Worm (Caenorhabditis elegans) whole organism, L2 larva: ENCODE results near the gene Y75B12B.3.
"Not testable (repeated sequence)": the region's sequence is repeated elsewhere in the genome, so short reads cannot be mapped to it uniquely, and the experiment has no call there.

Experiments
- F13H6.1 ChIP-seq: sonication (generic microtip); optimal IDR thresholded peaks from 2 replicates; lab custom pipeline; 2016; ENCODE audit warnings: missing genetic modification characterization, missing compliant biosample characterization
- R02D3.7 ChIP-seq: fragments of 150-350 bp; optimal IDR thresholded peaks from 2 replicates; lab custom pipeline; 2014; ENCODE audit warnings: missing biosample characterization, missing genetic modification characterization
- ama-1 ChIP-seq: fragments of 150-350 bp; optimal IDR thresholded peaks from 2 replicates; lab custom pipeline; 2018; ENCODE audit warnings: inconsistent platforms
- blmp-1 ChIP-seq: sonication (generic microtip); optimal IDR thresholded peaks from 2 replicates; lab custom pipeline; 2017; ENCODE audit warnings: missing genetic modification characterization, mild to moderate bottlenecking, missing compliant biosample characterization, antibody characterized with exemption, moderate library complexity; ENCODE audit not compliant: insufficient read depth
- ceh-16 ChIP-seq: fragments of 150-350 bp; optimal IDR thresholded peaks from 2 replicates; lab custom pipeline; 2014; ENCODE audit warnings: missing biosample characterization, missing genetic modification characterization
- ceh-82 ChIP-seq: fragments of 150-350 bp; optimal IDR thresholded peaks from 2 replicates; lab custom pipeline; 2014; ENCODE audit warnings: missing biosample characterization, missing genetic modification characterization
- crh-2 ChIP-seq: sonication (generic microtip); optimal IDR thresholded peaks from 2 replicates; lab custom pipeline; 2017; ENCODE audit warnings: missing biosample characterization, missing genetic modification characterization
- dmd-4 ChIP-seq: sonication (generic microtip); optimal IDR thresholded peaks from 2 replicates; lab custom pipeline; 2017; ENCODE audit warnings: missing biosample characterization, missing genetic modification characterization
- elt-1 ChIP-seq: fragments of 150-350 bp; optimal IDR thresholded peaks from 2 replicates; lab custom pipeline; 2014; ENCODE audit warnings: missing biosample characterization, missing genetic modification characterization
- elt-3 ChIP-seq: sonication (generic microtip); optimal IDR thresholded peaks from 2 replicates; lab custom pipeline; 2017; ENCODE audit warnings: missing biosample characterization, missing genetic modification characterization
- fos-1 ChIP-seq: fragments of 150-350 bp; optimal IDR thresholded peaks from 2 replicates; lab custom pipeline; 2014; ENCODE audit warnings: missing biosample characterization, missing genetic modification characterization
- gmeb-1 ChIP-seq: fragments of 150-350 bp; optimal IDR thresholded peaks from 2 replicates; lab custom pipeline; 2014; ENCODE audit warnings: missing biosample characterization, missing genetic modification characterization
- lin-11 ChIP-seq: fragments of 150-350 bp; sonication (generic microtip); optimal IDR thresholded peaks from 2 replicates; lab custom pipeline; 2014; ENCODE audit warnings: missing biosample characterization, missing genetic modification characterization, inconsistent platforms, mixed read lengths
- lin-13 ChIP-seq: fragments of 150-350 bp; optimal IDR thresholded peaks from 2 replicates; lab custom pipeline; 2014; ENCODE audit warnings: missing biosample characterization, missing genetic modification reagents, missing genetic modification characterization
- lin-39 ChIP-seq: fragments of 150-350 bp; optimal IDR thresholded peaks from 2 replicates; lab custom pipeline; 2014; ENCODE audit warnings: missing biosample characterization, missing genetic modification reagents, missing genetic modification characterization
- lsy-2 ChIP-seq, 2 experiments: fragments of 150-350 bp in 1 of 2; sonication (generic microtip) in 1 of 2; optimal IDR thresholded peaks; 2 replicates each; lab custom pipeline; 2014 to 2017; ENCODE audit warnings: missing biosample characterization in 2 of 2, missing genetic modification characterization in 2 of 2
- mab-5 ChIP-seq: fragments of 150-350 bp; optimal IDR thresholded peaks from 2 replicates; lab custom pipeline; 2014; ENCODE audit warnings: missing biosample characterization, missing genetic modification characterization
- mbf-1 ChIP-seq: sonication (generic microtip); optimal IDR thresholded peaks from 2 replicates; lab custom pipeline; 2017; ENCODE audit warnings: missing biosample characterization, missing genetic modification characterization
- mdl-1 ChIP-seq, 2 experiments: fragments of 150-350 bp in 1 of 2; sonication (generic microtip) in 1 of 2; optimal IDR thresholded peaks; 2 replicates each; lab custom pipeline; 2017; ENCODE audit warnings: missing biosample characterization in 2 of 2, missing genetic modification characterization in 2 of 2
- nhr-12 ChIP-seq: fragments of 150-350 bp; optimal IDR thresholded peaks from 2 replicates; lab custom pipeline; 2014; ENCODE audit warnings: missing biosample characterization, missing genetic modification characterization
- nhr-129 ChIP-seq: fragments of 150-350 bp; optimal IDR thresholded peaks from 2 replicates; lab custom pipeline; 2014; ENCODE audit warnings: missing biosample characterization, missing genetic modification characterization
- nhr-23 ChIP-seq: fragments of 150-350 bp; optimal IDR thresholded peaks from 2 replicates; lab custom pipeline; 2014; ENCODE audit warnings: missing biosample characterization, missing genetic modification reagents, missing genetic modification characterization
- nhr-237 ChIP-seq: fragments of 150-350 bp; optimal IDR thresholded peaks from 2 replicates; lab custom pipeline; 2014; ENCODE audit warnings: missing biosample characterization, missing genetic modification characterization
- nhr-25 ChIP-seq: fragments of 150-350 bp; sonication (generic microtip); optimal IDR thresholded peaks from 3 replicates; lab custom pipeline; 2014; ENCODE audit warnings: missing biosample characterization, missing genetic modification characterization
- nhr-6 ChIP-seq: fragments of 150-350 bp; optimal IDR thresholded peaks from 2 replicates; lab custom pipeline; 2014; ENCODE audit warnings: missing biosample characterization, missing genetic modification characterization
- nhr-77 ChIP-seq: fragments of 150-350 bp; optimal IDR thresholded peaks from 2 replicates; lab custom pipeline; 2014; ENCODE audit warnings: missing biosample characterization, missing genetic modification characterization
- sem-4 ChIP-seq: fragments of 150-350 bp; optimal IDR thresholded peaks from 2 replicates; lab custom pipeline; 2014; ENCODE audit warnings: missing biosample characterization, missing genetic modification reagents, missing genetic modification characterization
- sma-3 ChIP-seq: sonication (generic microtip); optimal IDR thresholded peaks from 2 replicates; lab custom pipeline; 2016; ENCODE audit warnings: missing genetic modification reagents, missing genetic modification characterization, missing compliant biosample characterization
- sma-9 ChIP-seq, 2 experiments: fragments of 150-350 bp in 1 of 2; sonication (generic microtip) in 1 of 2; optimal IDR thresholded peaks; 2 replicates each; lab custom pipeline; 2014 to 2016; ENCODE audit warnings: missing genetic modification characterization in 2 of 2, mild to moderate bottlenecking in 1 of 2, missing biosample characterization in 1 of 2, missing compliant biosample characterization in 1 of 2, missing genetic modification reagents in 1 of 2, moderate library complexity in 1 of 2
- unc-39 ChIP-seq: fragments of 150-350 bp; optimal IDR thresholded peaks from 2 replicates; lab custom pipeline; 2014; ENCODE audit warnings: missing biosample characterization, missing genetic modification characterization
- unc-55 ChIP-seq: fragments of 150-350 bp; sonication (generic microtip); optimal IDR thresholded peaks from 3 replicates; lab custom pipeline; 2014; ENCODE audit warnings: missing biosample characterization, missing genetic modification reagents, missing genetic modification characterization
- zag-1 ChIP-seq: fragments of 150-350 bp; optimal IDR thresholded peaks from 2 replicates; lab custom pipeline; 2014; ENCODE audit warnings: missing biosample characterization, missing genetic modification characterization
- ztf-1 ChIP-seq: fragments of 200-800 bp; sonication (Bioruptor generic); conservative IDR thresholded peaks from 2 replicates; pipeline ENCODE4 v1.3.6; 2022; ENCODE audit warnings: missing genetic modification characterization, missing compliant biosample characterization
- ztf-4 ChIP-seq: fragments of 150-350 bp; optimal IDR thresholded peaks from 2 replicates; lab custom pipeline; 2014; ENCODE audit warnings: missing biosample characterization, missing genetic modification characterization

Gene Y75B12B.3

ce11 chrV:15211869-15212268, 25.8 kb upstream of the Y75B12B.3 start, which contains the start of gene sri-24:
TSS of gene sri-24 (plus strand) at chrV:15212169.
- TF ChIP-seq ceh-82; mdl-1 (tag; optimal IDR thresholded peaks at IDR 0.05; lab: Kevin White, UChicago); ztf-1 (GFP tag; lab: Robert Waterston, UW): not testable (repeated sequence)

ce11 chrV:15207681-15208080, 21.6 kb upstream of the Y75B12B.3 start, which contains the start of gene C41G6.12:
TSS of gene C41G6.12 (minus strand) at chrV:15207781.
- TF ChIP-seq lin-11, crh-2, ceh-16 (tag; lab: Kevin White, UChicago): not testable (repeated sequence)

- TF ChIP-seq sma-3, result no peak
- no peak for TF ChIP-seq lsy-2 (tag; optimal IDR thresholded peaks at IDR 0.05; lab: Kevin White, UChicago)
- no peak for TF ChIP-seq gmeb-1 (tag; lab: Kevin White, UChicago)
- TF ChIP-seq nhr-77 (tag; lab: Kevin White, UChicago), result no peak
- no peak for TF ChIP-seq unc-55 (GFP tag; lab: Kevin White, UChicago)
- TF ChIP-seq nhr-23 (tag; lab: Kevin White, UChicago), result no peak
- TF ChIP-seq nhr-6 (tag; lab: Kevin White, UChicago), result no peak
- no peak for TF ChIP-seq nhr-237
- TF ChIP-seq elt-3 (tag; lab: Kevin White, UChicago), result no peak
These were observed 13.7 kb upstream of the Y75B12B.3 start, which contains the start of gene Y75B12B.10 for ce11 chrV:15199768-15200167. TSS of gene Y75B12B.10 (plus strand) at chrV:15200068.

- TF ChIP-seq elt-1 (tag; lab: Kevin White, UChicago) (no peak), blmp-1 (tag; lab: Kevin White, UChicago) (no peak), nhr-23 (tag; lab: Kevin White, UChicago) (no peak), ceh-82 (no peak), sma-9 (GFP tag; optimal IDR thresholded peaks at IDR 0.05; lab: Kevin White, UChicago) (no peak), sma-9 (tag; optimal IDR thresholded peaks at IDR 0.05; lab: Kevin White, UChicago) (no peak), fos-1 (tag; lab: Kevin White, UChicago) (no peak), nhr-25 (no peak), nhr-129 (tag; lab: Kevin White, UChicago) (no peak), ztf-4 (no peak), zag-1 (tag; lab: Kevin White, UChicago) (no peak), gmeb-1 (tag; lab: Kevin White, UChicago) (no peak), ama-1 (lab: Kevin White, UChicago) (no peak)
These were observed 11.9 kb upstream of the Y75B12B.3 start, which contains the start of gene srw-1 for ce11 chrV:15197955-15198354. TSS of gene srw-1 (plus strand) at chrV:15198255.

- no peak for TF ChIP-seq mbf-1 (tag; lab: Kevin White, UChicago)
- no peak for TF ChIP-seq F13H6.1 (tag; lab: Kevin White, UChicago)
- no peak for TF ChIP-seq nhr-12 (tag; lab: Kevin White, UChicago)
- no peak for TF ChIP-seq mab-5 (tag; lab: Kevin White, UChicago)
- no peak for TF ChIP-seq gmeb-1 (tag; lab: Kevin White, UChicago)
- TF ChIP-seq lin-39, result no peak
- TF ChIP-seq R02D3.7 (tag; lab: Kevin White, UChicago), result no peak
- TF ChIP-seq sma-3, result no peak
- no peak for TF ChIP-seq nhr-23 (tag; lab: Kevin White, UChicago)
- TF ChIP-seq nhr-129 (tag; lab: Kevin White, UChicago), result no peak
- TF ChIP-seq ztf-4, result no peak
- no peak for TF ChIP-seq sem-4
- no peak for TF ChIP-seq dmd-4 (tag; lab: Kevin White, UChicago)
- no peak for TF ChIP-seq sma-9 (GFP tag; optimal IDR thresholded peaks at IDR 0.05; lab: Kevin White, UChicago)
- no peak for TF ChIP-seq sma-9 (tag; optimal IDR thresholded peaks at IDR 0.05; lab: Kevin White, UChicago)
- TF ChIP-seq lin-13 (GFP tag; lab: Kevin White, UChicago), result no peak
- no peak for TF ChIP-seq unc-39 (tag; lab: Kevin White, UChicago)
These were observed 7.8 kb upstream of the Y75B12B.3 start, which contains the start of gene Y75B12B.13 for ce11 chrV:15193909-15194308. TSS of gene Y75B12B.13 (minus strand) at chrV:15194009.
